Fruit fly (Drosophila melanogaster): ENCODE measurements around the gene Map205.

Gene Map205

dm6 chr3R:32015400-32016215 lies 52.6 kb downstream of the Map205 start, which contains the start of gene heph:
Gene heph (minus strand): TSS chr3R:32015520.
- TF ChIP-seq cnc (optimal IDR thresholded peaks at IDR 0.05) (no peak), CG11617 (GFP tag; optimal IDR thresholded peaks at IDR 0.05) (no peak), ovo (GFP tag; optimal IDR thresholded peaks at IDR 0.05) (no peak), bab1 (GFP tag; optimal IDR thresholded peaks at IDR 0.05) (no peak), CG5204 (GFP tag; optimal IDR thresholded peaks at IDR 0.05) (no peak), Crg-1 (GFP tag; optimal IDR thresholded peaks at IDR 0.05) (no peak), Hr96 (GFP tag; optimal IDR thresholded peaks at IDR 0.05) (no peak), CG1620 (GFP tag; optimal IDR thresholded peaks at IDR 0.05) (no peak), Clk (GFP tag; optimal IDR thresholded peaks at IDR 0.05) (no peak), CG14711 (tag; optimal IDR thresholded peaks at IDR 0.05) (no peak), pad (GFP tag; optimal IDR thresholded peaks at IDR 0.05) (no peak), CG7045 (GFP tag; optimal IDR thresholded peaks at IDR 0.05) (no peak), tj (GFP tag; optimal IDR thresholded peaks at IDR 0.05) (no peak), Mnt (GFP tag; optimal IDR thresholded peaks at IDR 0.05) (no peak), toe (GFP tag; optimal IDR thresholded peaks at IDR 0.05) (no peak), CG12768 (GFP tag; optimal IDR thresholded peaks at IDR 0.05) (no peak), CG33017 (tag; optimal IDR thresholded peaks at IDR 0.05) (no peak), CG7101 (tag; optimal IDR thresholded peaks at IDR 0.05) (no peak), cic (GFP tag; optimal IDR thresholded peaks at IDR 0.05) (no peak)

- TF ChIP-seq Clk (GFP tag; optimal IDR thresholded peaks at IDR 0.05) (no peak), Hr96 (GFP tag; optimal IDR thresholded peaks at IDR 0.05) (no peak), Crg-1 (GFP tag; optimal IDR thresholded peaks at IDR 0.05) (no peak), CG1620 (GFP tag; optimal IDR thresholded peaks at IDR 0.05) (no peak), CG7101 (tag; optimal IDR thresholded peaks at IDR 0.05) (no peak)
These were observed 61.9 kb downstream of the Map205 start for dm6 chr3R:32006330-32006729.

Measured in whole organism, adult.